Worm (Caenorhabditis elegans): ENCODE measurements around the gene mutd-1.
A peak's percentile ranks its signal among the peaks of the same experiment; 100 is the strongest.

mutd-1 gene

ce11 chrIV:7165723-7166122 lies 31.8 kb upstream of the mutd-1 start, which contains the start of gene rpc-1:
rpc-1 (minus strand) TSS chrIV:7165748.
- TF ChIP-seq ham-2 (GFP tag; optimal IDR thresholded peaks at IDR 0.05): no peak
- TF ChIP-seq elt-3 (tag; optimal IDR thresholded peaks at IDR 0.05): peak; percentile 10
- TF ChIP-seq lsy-2 (tag; optimal IDR thresholded peaks at IDR 0.05): peak; percentile 33
- TF ChIP-seq mep-1 (tag; optimal IDR thresholded peaks at IDR 0.05): no peak

ce11 chrIV:7159586-7159985 lies 25.7 kb upstream of the mutd-1 start:
- no peak for TF ChIP-seq mep-1 (tag; optimal IDR thresholded peaks at IDR 0.05)
- TF ChIP-seq elt-3 (tag; optimal IDR thresholded peaks at IDR 0.05): no peak
- TF ChIP-seq mab-5 (tag; optimal IDR thresholded peaks at IDR 0.05): no peak
- TF ChIP-seq nhr-237 (tag; optimal IDR thresholded peaks at IDR 0.05): no peak
- no peak for TF ChIP-seq mls-2 (tag; optimal IDR thresholded peaks at IDR 0.05)
- TF ChIP-seq M03D4.4 (tag; optimal IDR thresholded peaks at IDR 0.05): no peak
- no peak for TF ChIP-seq unc-62 (GFP tag; optimal IDR thresholded peaks at IDR 0.05)
- no peak for TF ChIP-seq ztf-11 (tag; optimal IDR thresholded peaks at IDR 0.05)
- TF ChIP-seq snpc-4 (tag; optimal IDR thresholded peaks at IDR 0.05): no peak
- TF ChIP-seq lsy-2 (tag; optimal IDR thresholded peaks at IDR 0.05): no peak
- no peak for TF ChIP-seq drap-1 (GFP tag; optimal IDR thresholded peaks at IDR 0.05)
- TF ChIP-seq cnd-1 (tag; optimal IDR thresholded peaks at IDR 0.05): no peak

ce11 chrIV:7158161-7158560 lies 24.3 kb upstream of the mutd-1 start:
- TF ChIP-seq zip-8 (tag; optimal IDR thresholded peaks at IDR 0.05): no peak
- TF ChIP-seq lsy-2 (tag; optimal IDR thresholded peaks at IDR 0.05): no peak
- TF ChIP-seq pha-4 (tag; optimal IDR thresholded peaks at IDR 0.05): no peak
- TF ChIP-seq lin-13 (tag; optimal IDR thresholded peaks at IDR 0.05): no peak
- no peak for TF ChIP-seq tbx-8 (GFP tag; optimal IDR thresholded peaks at IDR 0.05)
- no peak for TF ChIP-seq mls-2 (tag; optimal IDR thresholded peaks at IDR 0.05)
- no peak for TF ChIP-seq nhr-237 (tag; optimal IDR thresholded peaks at IDR 0.05)
- TF ChIP-seq unc-120 (tag; optimal IDR thresholded peaks at IDR 0.05; ENCODE audit: poor library complexity, severe bottlenecking): no peak
- TF ChIP-seq nhr-12 (tag; optimal IDR thresholded peaks at IDR 0.05): no peak
- TF ChIP-seq nhr-2 (tag; optimal IDR thresholded peaks at IDR 0.05): no peak
- TF ChIP-seq flh-1 (GFP tag; optimal IDR thresholded peaks at IDR 0.05): no peak
- no peak for TF ChIP-seq mab-5 (tag; optimal IDR thresholded peaks at IDR 0.05)
- TF ChIP-seq nhr-76 (tag; optimal IDR thresholded peaks at IDR 0.05): no peak
- no peak for TF ChIP-seq ces-1 (GFP tag; optimal IDR thresholded peaks at IDR 0.05)
- TF ChIP-seq ztf-11 (tag; optimal IDR thresholded peaks at IDR 0.05): no peak
- no peak for TF ChIP-seq blmp-1 (tag; optimal IDR thresholded peaks at IDR 0.05)
- no peak for TF ChIP-seq ceh-83 (GFP tag; optimal IDR thresholded peaks at IDR 0.05)
- no peak for TF ChIP-seq unc-62 (GFP tag; optimal IDR thresholded peaks at IDR 0.05)
- TF ChIP-seq bed-3 (GFP tag; optimal IDR thresholded peaks at IDR 0.05): no peak
- no peak for TF ChIP-seq sem-2 (GFP tag; optimal IDR thresholded peaks at IDR 0.05)

ce11 chrIV:7156356-7156755 lies 22.5 kb upstream of the mutd-1 start, which contains the start of gene maph-9:
maph-9 (plus strand) TSS chrIV:7156628.
- TF ChIP-seq unc-120 (tag; optimal IDR thresholded peaks at IDR 0.05; ENCODE audit: poor library complexity, severe bottlenecking) (no peak), cnd-1 (tag; optimal IDR thresholded peaks at IDR 0.05) (no peak), snpc-4 (tag; optimal IDR thresholded peaks at IDR 0.05) (no peak), lsy-2 (tag; optimal IDR thresholded peaks at IDR 0.05) (peak; percentile 1), sptf-1 (tag; optimal IDR thresholded peaks at IDR 0.05) (peak; percentile 57), ceh-43 (GFP tag; optimal IDR thresholded peaks at IDR 0.05) (peak; percentile 19), elt-3 (tag; optimal IDR thresholded peaks at IDR 0.05) (no peak), drap-1 (GFP tag; optimal IDR thresholded peaks at IDR 0.05) (no peak), elt-1 (tag; optimal IDR thresholded peaks at IDR 0.05; ENCODE audit: borderline replicate concordance, insufficient read depth) (no peak), nhr-237 (tag; optimal IDR thresholded peaks at IDR 0.05) (no peak), ztf-11 (tag; optimal IDR thresholded peaks at IDR 0.05) (peak; percentile 16), nhr-2 (tag; optimal IDR thresholded peaks at IDR 0.05) (no peak), unc-62 (GFP tag; optimal IDR thresholded peaks at IDR 0.05) (no peak)

- TF ChIP-seq ces-1 (GFP tag; optimal IDR thresholded peaks at IDR 0.05): no peak
- peak; percentile 32 for TF ChIP-seq elt-1 (tag; optimal IDR thresholded peaks at IDR 0.05; ENCODE audit: borderline replicate concordance, insufficient read depth)
Measured at ce11 chrIV:7154356-7154755, 20.5 kb upstream of the mutd-1 start, which contains the start of gene C34D4.2. C34D4.2 (plus strand) TSS chrIV:7154656.
